Worm (Caenorhabditis elegans): ENCODE measurements around the gene ucr-1.
"Not testable (repeated sequence)": the region's sequence is repeated elsewhere in the genome, so short reads cannot be mapped to it uniquely, and the experiment has no call there.

Gene ucr-1

DNA sequence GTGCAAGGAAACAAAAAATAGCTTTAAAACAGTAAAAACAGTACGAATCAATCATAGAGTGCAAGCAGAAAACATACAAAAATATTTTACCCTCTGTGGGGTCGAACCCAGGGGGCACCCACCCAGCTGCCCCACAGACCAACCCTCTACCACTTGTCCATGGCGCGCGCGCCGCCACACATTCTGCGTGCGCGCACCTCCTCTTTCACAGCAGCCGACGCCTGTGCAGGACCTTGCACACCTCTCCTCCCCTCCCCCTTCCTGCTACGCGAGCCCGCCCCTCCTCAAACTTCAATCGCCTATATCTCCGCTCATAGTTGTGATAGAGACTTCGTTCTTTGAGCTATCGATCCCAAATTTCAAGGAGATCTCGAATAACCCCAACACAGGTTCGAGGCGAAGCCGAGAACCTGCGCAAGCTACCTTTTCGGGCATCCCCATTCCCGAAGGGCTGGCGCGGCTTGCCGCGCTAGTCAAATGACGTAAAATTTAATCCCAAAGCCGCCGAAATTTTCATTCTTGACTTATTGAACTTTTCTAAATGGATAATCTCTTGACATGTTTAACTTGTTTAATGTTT lies 45.5 kb downstream of the ucr-1 start (continued):
- TF ChIP-seq pbrm-1 (GFP tag; IDR thresholded peaks at IDR 0.05) (peak; percentile 100), madf-3 (GFP tag; IDR thresholded peaks at IDR 0.05) (0 out of 2 replicates have a peak, but pooled peaks have one; percentile 40), C17E4.6 (GFP tag; IDR thresholded peaks at IDR 0.05) (peak; percentile 85), ztf-28 (GFP tag; IDR thresholded peaks at IDR 0.05) (peak; percentile 81), ceh-91 (GFP tag; IDR thresholded peaks at IDR 0.05) (peak; percentile 82), nfyb-1 (GFP tag; IDR thresholded peaks at IDR 0.05) (peak; percentile 90), lsl-1 (GFP tag; optimal IDR thresholded peaks at IDR 0.05) (peak; percentile 53), ekl-4 (GFP tag; IDR thresholded peaks at IDR 0.05) (peak; percentile 91), cebp-1 (GFP tag; IDR thresholded peaks at IDR 0.05) (0 out of 2 replicates have a peak, but pooled peaks have one; percentile 10), snpc-1.1 (tag; optimal IDR thresholded peaks at IDR 0.05; ENCODE audit: insufficient read depth) (peak; percentile 68), Y95B8A.8 (GFP tag; IDR thresholded peaks at IDR 0.05) (peak; percentile 91), Y79H2A.3 (GFP tag; conservative IDR thresholded peaks at IDR 0.05) (peak; percentile 85), dox-1 (GFP tag; IDR thresholded peaks at IDR 0.05) (peak; percentile 96), B0019.2 (GFP tag; conservative IDR thresholded peaks at IDR 0.05) (peak; percentile 83), aptf-2 (GFP tag; conservative IDR thresholded peaks at IDR 0.05) (peak; percentile 64; the same call in 1 of the 2 replicates), ceh-40 (GFP tag; IDR thresholded peaks at IDR 0.05) (peak; percentile 77; the same call in 1 of the 2 replicates), let-526 (GFP tag; IDR thresholded peaks at IDR 0.05) (0 out of 2 replicates have a peak, but pooled peaks have one; percentile 40), egrh-3 (GFP tag; IDR thresholded peaks at IDR 0.05) (peak; percentile 100), madf-6 (GFP tag; IDR thresholded peaks at IDR 0.05) (peak; percentile 95)
- TF ChIP-seq cebp-1 (tag; optimal IDR thresholded peaks at IDR 0.05): not testable (repeated sequence)

DNA sequence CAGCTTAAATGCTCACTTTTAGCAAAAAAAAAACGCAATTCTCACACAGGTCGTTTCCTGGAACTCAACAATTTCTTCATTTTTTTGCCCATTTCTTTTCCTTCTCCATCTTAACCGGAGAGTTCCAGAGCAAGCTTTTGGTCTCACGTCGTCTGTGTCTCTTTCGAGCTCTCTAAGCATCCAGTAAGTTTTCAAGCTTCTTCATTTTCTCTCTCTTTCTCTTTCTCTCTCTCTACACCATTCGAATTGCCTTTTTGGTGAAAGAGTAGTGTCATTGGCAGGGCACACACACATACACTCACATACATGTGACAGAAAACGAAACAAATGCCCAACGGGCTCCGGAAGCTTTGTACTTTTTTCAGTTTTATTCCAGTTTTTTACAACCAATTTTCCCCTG lies 48.0 kb downstream of the ucr-1 start:
- TF ChIP-seq snpc-4 (GFP tag; optimal IDR thresholded peaks at IDR 0.05) (no peak), snpc-4 (tag; optimal IDR thresholded peaks at IDR 0.05) (peak in 1 of 4 experiments; percentile 59), hmg-1.2 (GFP tag; IDR thresholded peaks at IDR 0.05) (peak; percentile 52; the same call in 1 of the 2 replicates), dox-1 (GFP tag; IDR thresholded peaks at IDR 0.05) (no peak), tlf-1 (GFP tag; optimal IDR thresholded peaks at IDR 0.05) (no peak), xnd-1 (tag; optimal IDR thresholded peaks at IDR 0.05) (no peak), ceh-58 (GFP tag; IDR thresholded peaks at IDR 0.05) (no peak), B0019.2 (GFP tag; conservative IDR thresholded peaks at IDR 0.05) (no peak), cebp-1 (GFP tag; IDR thresholded peaks at IDR 0.05) (no peak), cebp-1 (tag; optimal IDR thresholded peaks at IDR 0.05) (peak; percentile 6), atf-7 (tag; optimal IDR thresholded peaks at IDR 0.05) (no peak), mes-4 (tag; optimal IDR thresholded peaks at IDR 0.05) (no peak), ztf-18 (tag; optimal IDR thresholded peaks at IDR 0.05) (no peak), F33H1.4 (GFP tag; IDR thresholded peaks at IDR 0.05) (no peak)

DNA sequence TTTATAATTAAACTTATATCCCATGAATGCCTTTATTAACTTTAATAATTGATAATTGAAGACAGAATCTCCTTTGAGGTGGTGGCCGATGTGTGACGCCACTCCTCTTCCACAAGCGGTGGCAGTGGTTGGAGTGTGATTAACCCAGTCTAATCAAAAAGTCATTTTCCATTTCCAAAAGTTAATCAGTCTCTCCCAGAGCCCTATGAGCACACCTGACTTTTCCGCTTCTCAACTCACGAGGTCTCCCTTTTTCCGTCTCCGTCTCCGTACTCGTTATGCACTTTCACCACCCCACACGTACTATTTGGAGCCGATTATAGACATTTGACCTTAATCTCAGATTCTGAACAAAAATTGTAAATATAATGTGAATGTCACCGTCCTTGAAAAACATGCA lies 50.8 kb downstream of the ucr-1 start:
- TF ChIP-seq tlf-1 (GFP tag; optimal IDR thresholded peaks at IDR 0.05): no peak
- TF ChIP-seq egrh-3 (GFP tag; IDR thresholded peaks at IDR 0.05): no peak
- TF ChIP-seq Y95B8A.8 (GFP tag; IDR thresholded peaks at IDR 0.05): no peak
- no peak for TF ChIP-seq sptf-2 (GFP tag; optimal IDR thresholded peaks at IDR 0.05)
- TF ChIP-seq Y67H2A.10 (GFP tag; conservative IDR thresholded peaks at IDR 0.05): no peak
- TF ChIP-seq Y56A3A.18 (GFP tag; IDR thresholded peaks at IDR 0.05): no peak
- no peak for TF ChIP-seq nhr-179 (tag; optimal IDR thresholded peaks at IDR 0.05)
- no peak for TF ChIP-seq Y53G8AR.9 (GFP tag; conservative IDR thresholded peaks at IDR 0.05)
- TF ChIP-seq sea-2 (GFP tag; IDR thresholded peaks at IDR 0.05): no peak
- TF ChIP-seq bed-1 (GFP tag; IDR thresholded peaks at IDR 0.05): no peak
- TF ChIP-seq C06A6.2 (GFP tag; conservative IDR thresholded peaks at IDR 0.05): no peak
- no peak for TF ChIP-seq ztf-6 (GFP tag; IDR thresholded peaks at IDR 0.05)
- no peak for TF ChIP-seq nfyb-1 (GFP tag; IDR thresholded peaks at IDR 0.05)
- TF ChIP-seq pha-4 (tag; optimal IDR thresholded peaks at IDR 0.05): no peak
- TF ChIP-seq die-1 (tag; optimal IDR thresholded peaks at IDR 0.05): no peak
